Fruit fly (Drosophila melanogaster): ENCODE measurements around the gene CG42831.

The CG42831 gene

DNA sequence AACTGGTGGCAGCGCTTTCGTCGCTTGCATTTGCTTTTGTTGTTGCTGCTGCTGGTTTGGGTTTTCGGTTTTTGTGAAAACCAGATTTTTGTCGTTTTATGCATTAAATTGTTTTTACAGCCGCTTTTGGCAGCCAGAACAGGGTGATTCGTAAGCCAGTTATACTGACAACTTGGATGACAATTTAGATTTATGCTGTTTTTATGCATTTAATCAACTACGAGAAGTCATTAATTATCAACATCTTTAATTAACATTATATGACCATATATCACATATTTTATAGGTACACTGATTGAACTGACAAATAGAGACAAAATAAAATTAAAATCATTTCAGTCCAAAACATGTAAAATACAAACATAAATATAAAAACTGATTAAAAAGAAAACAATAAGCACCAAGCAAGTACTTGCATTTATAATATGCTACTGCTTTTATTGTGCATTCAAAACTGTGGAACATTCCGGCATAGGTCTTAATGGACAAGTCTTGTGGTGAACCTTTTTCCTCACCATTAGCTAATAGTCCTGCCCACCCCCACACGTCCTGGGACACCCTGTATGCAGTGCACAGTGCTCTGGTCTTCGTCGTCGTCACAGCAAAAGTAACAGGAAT lies 40.3 kb downstream of the CG42831 start (continued):
- TF ChIP-seq Hr4 (GFP tag; optimal IDR thresholded peaks at IDR 0.05) (peak; percentile 88), CG6808 (GFP tag; optimal IDR thresholded peaks at IDR 0.05) (peak; percentile 91), CG3032 (tag; optimal IDR thresholded peaks at IDR 0.05) (peak; percentile 84), lz (GFP tag; optimal IDR thresholded peaks at IDR 0.05) (peak; percentile 93), CG34406 (GFP tag; optimal IDR thresholded peaks at IDR 0.05) (peak; percentile 90), dac (GFP tag; optimal IDR thresholded peaks at IDR 0.05) (peak; percentile 82), CG8119 (GFP tag; IDR thresholded peaks at IDR 0.05) (peak; percentile 81), CG32006 (GFP tag; optimal IDR thresholded peaks at IDR 0.05) (peak; percentile 96), CG6276 (GFP tag; optimal IDR thresholded peaks at IDR 0.05) (peak; percentile 90)

DNA sequence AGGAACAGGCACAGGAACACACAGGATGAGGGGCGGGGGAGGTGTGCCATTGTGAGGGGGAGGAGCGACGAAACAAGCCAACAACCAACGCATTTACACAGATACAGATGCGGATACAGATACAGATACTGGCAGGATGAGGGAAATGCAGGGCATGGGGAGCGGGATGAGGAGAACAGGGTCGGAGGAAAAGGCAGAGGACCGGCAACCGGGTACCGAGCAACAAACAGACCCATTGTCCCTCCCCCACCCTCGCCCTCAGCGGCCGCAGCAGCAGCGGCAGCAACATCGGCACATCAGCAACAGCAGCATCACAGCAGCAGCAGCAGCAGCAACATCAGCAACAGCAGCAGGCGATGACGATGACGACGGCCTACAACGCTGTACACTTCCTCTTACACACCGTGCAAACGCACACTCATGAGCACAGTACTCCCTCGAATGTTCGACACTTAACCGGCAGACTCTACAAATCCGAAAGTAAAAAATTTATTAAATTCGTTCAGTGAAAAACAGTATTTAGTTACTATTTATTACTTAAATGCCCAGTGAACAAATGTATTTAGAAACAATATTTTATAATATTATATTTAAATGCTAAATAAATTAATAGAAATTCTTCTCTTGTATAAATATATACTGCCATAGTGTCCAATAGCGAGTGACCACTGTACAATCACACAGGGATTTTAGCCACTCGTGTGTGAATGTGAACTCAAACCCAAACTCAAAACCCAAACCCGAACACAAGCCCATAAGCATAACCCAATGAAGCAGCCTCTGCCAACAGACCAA lies 41.0 kb downstream of the CG42831 start:
- TF ChIP-seq lz (GFP tag; optimal IDR thresholded peaks at IDR 0.05) = peak; percentile 87
- peak; percentile 7 for TF ChIP-seq fkh (GFP tag; optimal IDR thresholded peaks at IDR 0.05)
- peak; percentile 94 for TF ChIP-seq Ets96B (tag; optimal IDR thresholded peaks at IDR 0.05)
- peak; percentile 79 for TF ChIP-seq Smox (GFP tag; optimal IDR thresholded peaks at IDR 0.05)
- TF ChIP-seq CG6792 (GFP tag; optimal IDR thresholded peaks at IDR 0.05) = peak; percentile 89
- peak; percentile 66 for TF ChIP-seq CG1621 (tag; optimal IDR thresholded peaks at IDR 0.05)
- TF ChIP-seq CG3919 (GFP tag; optimal IDR thresholded peaks at IDR 0.05) = peak; percentile 93
- peak; percentile 89 for TF ChIP-seq CG6276 (GFP tag; optimal IDR thresholded peaks at IDR 0.05)
- peak; percentile 69 for TF ChIP-seq Eip93F (GFP tag; optimal IDR thresholded peaks at IDR 0.05)
- no peak for TF ChIP-seq Hr38 (GFP tag; optimal IDR thresholded peaks at IDR 0.05)
- peak; percentile 86 for TF ChIP-seq fd59A (GFP tag; optimal IDR thresholded peaks at IDR 0.05)
- TF ChIP-seq CG32006 (GFP tag; optimal IDR thresholded peaks at IDR 0.05) = peak; percentile 93
- TF ChIP-seq dsx (GFP tag; optimal IDR thresholded peaks at IDR 0.05; ENCODE audit: poor library complexity, severe bottlenecking) = peak; percentile 92
- peak; percentile 86 for TF ChIP-seq CG6163 (GFP tag; IDR thresholded peaks at IDR 0.05)
- peak; percentile 84 for TF ChIP-seq topi (GFP tag; optimal IDR thresholded peaks at IDR 0.05)
- peak; percentile 91 for TF ChIP-seq CG9139 (GFP tag; optimal IDR thresholded peaks at IDR 0.05)
- peak; percentile 80 for TF ChIP-seq Sox102F (GFP tag; optimal IDR thresholded peaks at IDR 0.05)
- TF ChIP-seq CG7368 (GFP tag; optimal IDR thresholded peaks at IDR 0.05) = peak; percentile 87
- TF ChIP-seq pdm3 (GFP tag; optimal IDR thresholded peaks at IDR 0.05) = peak; percentile 78
- peak; percentile 96 for TF ChIP-seq CG8119 (GFP tag; IDR thresholded peaks at IDR 0.05)
- peak; percentile 70 for TF ChIP-seq dac (GFP tag; optimal IDR thresholded peaks at IDR 0.05)
- TF ChIP-seq fd85E (GFP tag; optimal IDR thresholded peaks at IDR 0.05) = peak; percentile 19
- peak; percentile 92 for TF ChIP-seq spab (GFP tag; optimal IDR thresholded peaks at IDR 0.05)
- TF ChIP-seq vri (GFP tag; optimal IDR thresholded peaks at IDR 0.05) = peak; percentile 56
- peak; percentile 93 for TF ChIP-seq CG11902 (GFP tag; optimal IDR thresholded peaks at IDR 0.05)
- TF ChIP-seq Hr39 (GFP tag; optimal IDR thresholded peaks at IDR 0.05) = peak; percentile 80
- peak; percentile 59 for TF ChIP-seq Eip75B (GFP tag; optimal IDR thresholded peaks at IDR 0.05)
- TF ChIP-seq Eip78C (GFP tag) = peak; percentile 95
- peak; percentile 90 for TF ChIP-seq CG4318 (GFP tag; optimal IDR thresholded peaks at IDR 0.05)
- peak; percentile 96 for TF ChIP-seq CG10631 (GFP tag; optimal IDR thresholded peaks at IDR 0.05)
- TF ChIP-seq eg (GFP tag; IDR thresholded peaks at IDR 0.05) = peak; percentile 89
- peak; percentile 95 for TF ChIP-seq CG3032 (tag; optimal IDR thresholded peaks at IDR 0.05)
- TF ChIP-seq CG11294 (GFP tag; IDR thresholded peaks at IDR 0.05) = peak; percentile 83
- peak; percentile 87 for TF ChIP-seq Met (GFP tag; optimal IDR thresholded peaks at IDR 0.05)
- peak; percentile 90 to 94 for TF ChIP-seq ss (GFP tag; optimal IDR thresholded peaks at IDR 0.05)
- peak; percentile 94 for TF ChIP-seq Blimp-1 (GFP tag; optimal IDR thresholded peaks at IDR 0.05)
- TF ChIP-seq Ets21C (GFP tag; optimal IDR thresholded peaks at IDR 0.05) = peak; percentile 73
- TF ChIP-seq salr (GFP tag; optimal IDR thresholded peaks at IDR 0.05) = peak; percentile 57 to 76
- TF ChIP-seq Gug (GFP tag; IDR thresholded peaks at IDR 0.05) = peak; percentile 83
- peak; percentile 92 for TF ChIP-seq CG8632 (GFP tag; optimal IDR thresholded peaks at IDR 0.05)
- peak; percentile 95 for TF ChIP-seq CG15336 (GFP tag; IDR thresholded peaks at IDR 0.05)
- peak; percentile 92 for TF ChIP-seq OdsH (GFP tag; optimal IDR thresholded peaks at IDR 0.05)
- peak; percentile 80 for TF ChIP-seq net (GFP tag; optimal IDR thresholded peaks at IDR 0.05)

Data from whole organism, prepupa.